Fruit fly (Drosophila melanogaster): ENCODE data around the gene Cyp309a2.

Cyp309a2 gene

dm6 chr2L:2572937-2573336, at the start of gene Cyp309a2:
Cyp309a2 (minus strand) TSS chr2L:2573037.
- TF ChIP-seq ttk (optimal IDR thresholded peaks at IDR 0.05) (no peak), h (optimal IDR thresholded peaks at IDR 0.05) (no peak), Sin3A (optimal IDR thresholded peaks at IDR 0.05) (no peak), psq (optimal IDR thresholded peaks at IDR 0.05) (no peak), Myc (optimal IDR thresholded peaks at IDR 0.05) (no peak), insv (optimal IDR thresholded peaks at IDR 0.05) (no peak)

DNA sequence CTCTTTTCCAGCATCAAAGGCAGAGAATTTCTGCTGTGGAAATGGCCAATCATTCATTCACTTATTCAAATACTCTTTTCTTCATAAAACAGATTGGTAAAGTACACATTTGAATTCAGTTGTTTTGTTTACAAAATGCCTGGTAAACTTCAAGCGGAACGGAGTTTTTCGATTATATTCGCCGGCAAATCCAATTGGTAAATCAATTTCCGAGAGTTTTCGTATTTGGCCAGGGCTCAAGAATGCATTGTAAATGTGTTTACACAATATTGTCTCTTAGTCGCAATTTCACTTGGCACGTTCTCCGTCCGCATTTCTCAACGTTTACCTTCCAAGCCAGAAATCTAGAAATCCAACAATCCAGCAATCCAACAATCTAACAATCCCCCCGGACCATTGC, 47.0 kb upstream of the Cyp309a2 start, which contains the start of gene CG43403:
Gene CG43403, plus strand, starts transcription at position 301 of the 400 bp plus-strand sequence.
- no peak for TF ChIP-seq Myc (optimal IDR thresholded peaks at IDR 0.05)
- TF ChIP-seq h (optimal IDR thresholded peaks at IDR 0.05) = no peak
- no peak for TF ChIP-seq ttk (optimal IDR thresholded peaks at IDR 0.05)
- no peak for TF ChIP-seq insv (optimal IDR thresholded peaks at IDR 0.05)
- no peak for TF ChIP-seq Sin3A (optimal IDR thresholded peaks at IDR 0.05)
- no peak for TF ChIP-seq psq (optimal IDR thresholded peaks at IDR 0.05)

DNA sequence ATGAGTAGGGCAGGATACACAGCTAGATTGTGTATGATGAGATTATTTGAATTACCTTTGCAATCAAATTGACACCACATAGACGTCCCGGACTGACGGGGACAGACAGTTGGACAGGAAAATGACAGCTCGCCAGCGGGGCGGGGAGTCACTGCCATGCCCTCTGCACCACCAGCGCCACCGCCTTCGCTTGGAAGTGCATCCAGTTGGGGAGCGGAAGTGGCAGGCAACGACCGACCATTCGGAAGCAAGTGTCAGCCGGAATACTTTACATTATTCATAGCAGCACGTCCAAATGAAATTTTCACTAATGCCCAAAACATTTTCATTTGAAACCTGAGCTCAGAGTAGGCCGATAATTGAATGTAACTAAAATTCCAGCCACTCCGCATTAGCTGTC, 36.9 kb upstream of the Cyp309a2 start, which contains the start of gene CG15395:
Gene CG15395, plus strand, starts transcription at position 301 of the 400 bp plus-strand sequence.
- TF ChIP-seq ttk (optimal IDR thresholded peaks at IDR 0.05) (no peak), psq (optimal IDR thresholded peaks at IDR 0.05) (no peak), Myc (optimal IDR thresholded peaks at IDR 0.05) (no peak), h (optimal IDR thresholded peaks at IDR 0.05) (no peak), Sin3A (optimal IDR thresholded peaks at IDR 0.05) (no peak), insv (optimal IDR thresholded peaks at IDR 0.05) (no peak)

DNA sequence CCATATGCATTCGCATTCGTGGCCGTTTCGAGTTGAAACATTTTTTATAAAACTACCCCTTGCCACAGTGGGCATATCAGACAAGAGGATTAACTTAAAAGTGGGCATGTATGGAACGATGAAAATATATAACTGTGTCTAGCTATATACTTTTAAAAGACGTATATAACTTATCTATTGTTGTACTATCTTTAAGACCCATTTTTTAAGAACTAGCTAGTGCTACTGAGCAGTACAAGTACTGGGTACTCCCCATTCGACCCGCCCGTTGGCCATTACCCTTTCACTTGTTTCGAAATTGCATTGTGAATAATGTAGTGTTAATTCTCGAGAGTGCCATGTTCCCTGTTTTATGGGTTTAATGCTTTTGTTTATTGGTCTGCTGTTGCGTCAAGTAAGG, 33.9 kb upstream of the Cyp309a2 start:
- TF ChIP-seq h (optimal IDR thresholded peaks at IDR 0.05) (no peak), ttk (optimal IDR thresholded peaks at IDR 0.05) (no peak), insv (optimal IDR thresholded peaks at IDR 0.05) (no peak), Sin3A (optimal IDR thresholded peaks at IDR 0.05) (no peak), psq (optimal IDR thresholded peaks at IDR 0.05) (no peak), Myc (optimal IDR thresholded peaks at IDR 0.05) (no peak)

- TF ChIP-seq ttk (optimal IDR thresholded peaks at IDR 0.05) (no peak), Sin3A (optimal IDR thresholded peaks at IDR 0.05) (no peak), Myc (optimal IDR thresholded peaks at IDR 0.05) (no peak), insv (optimal IDR thresholded peaks at IDR 0.05) (no peak), psq (optimal IDR thresholded peaks at IDR 0.05) (no peak), h (optimal IDR thresholded peaks at IDR 0.05) (no peak)
Measured at dm6 chr2L:2591569-2591968, 18.7 kb upstream of the Cyp309a2 start, which contains the start of gene CG15394. CG15394 (plus strand) TSS chr2L:2591869.

DNA sequence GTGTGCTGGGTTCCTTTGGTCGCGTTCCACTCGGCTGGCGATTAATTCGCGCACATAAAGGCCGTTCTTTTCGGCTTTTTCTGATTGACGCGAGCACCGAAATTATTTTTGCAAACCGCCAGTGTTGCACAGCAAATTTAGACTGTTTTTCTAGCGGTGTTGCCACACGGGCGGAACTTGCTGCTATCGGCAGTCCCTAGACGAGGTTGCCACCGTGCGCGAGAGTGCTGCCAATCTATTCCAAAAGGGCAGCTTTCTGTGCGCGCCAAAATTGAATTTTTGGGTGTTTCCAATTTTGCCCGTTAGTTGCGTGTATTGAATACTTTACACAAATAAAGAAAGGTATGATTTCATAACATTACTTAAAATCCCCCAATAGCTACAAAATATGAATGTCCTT, 12.4 kb upstream of the Cyp309a2 start, which contains the start of gene Drp1:
Gene Drp1, minus strand, starts transcription at position 146 of the 400 bp plus-strand sequence.
- TF ChIP-seq Myc (optimal IDR thresholded peaks at IDR 0.05) = no peak
- no peak for TF ChIP-seq insv (optimal IDR thresholded peaks at IDR 0.05)
- TF ChIP-seq psq (optimal IDR thresholded peaks at IDR 0.05) = no peak
- TF ChIP-seq Sin3A (optimal IDR thresholded peaks at IDR 0.05) = no peak
- no peak for TF ChIP-seq h (optimal IDR thresholded peaks at IDR 0.05)
- no peak for TF ChIP-seq ttk (optimal IDR thresholded peaks at IDR 0.05)

DNA sequence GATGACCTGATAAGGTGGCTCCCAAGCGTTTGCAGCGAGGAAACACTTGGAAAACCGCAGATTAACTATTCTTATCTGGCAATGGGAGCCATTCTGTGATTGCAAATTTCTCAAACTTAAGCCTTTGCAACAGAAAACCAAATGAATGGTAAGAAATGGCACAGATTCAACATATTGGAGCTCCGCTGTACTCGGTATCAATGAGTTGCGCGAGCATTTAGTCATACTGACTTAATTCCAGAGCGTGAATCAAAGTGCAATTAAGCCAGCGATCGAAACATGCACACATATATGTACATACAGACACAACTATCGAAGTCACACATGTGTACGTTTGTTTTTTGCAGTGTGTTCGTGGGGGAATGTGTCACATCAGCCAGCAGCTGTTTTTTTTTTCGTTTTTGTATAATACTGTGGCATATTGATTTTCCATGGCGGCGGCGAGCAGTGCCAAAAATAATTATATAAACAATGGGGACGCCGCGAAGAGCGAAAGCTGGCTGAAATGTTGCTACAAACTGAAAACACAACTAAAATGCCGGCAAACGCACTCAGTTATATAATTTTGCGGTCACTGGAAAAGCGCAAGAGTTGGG, 11.7 kb upstream of the Cyp309a2 start:
- TF ChIP-seq psq (optimal IDR thresholded peaks at IDR 0.05) = no peak
- TF ChIP-seq h (optimal IDR thresholded peaks at IDR 0.05) = no peak
- TF ChIP-seq ttk (optimal IDR thresholded peaks at IDR 0.05) = no peak
- TF ChIP-seq insv (optimal IDR thresholded peaks at IDR 0.05) = no peak
- no peak for TF ChIP-seq Sin3A (optimal IDR thresholded peaks at IDR 0.05)
- TF ChIP-seq Myc (optimal IDR thresholded peaks at IDR 0.05) = no peak

- no peak for TF ChIP-seq ttk (optimal IDR thresholded peaks at IDR 0.05)
- TF ChIP-seq Myc (optimal IDR thresholded peaks at IDR 0.05) = no peak
- TF ChIP-seq Sin3A (optimal IDR thresholded peaks at IDR 0.05) = no peak
- no peak for TF ChIP-seq h (optimal IDR thresholded peaks at IDR 0.05)
- no peak for TF ChIP-seq psq (optimal IDR thresholded peaks at IDR 0.05)
- TF ChIP-seq insv (optimal IDR thresholded peaks at IDR 0.05) = no peak
Measured at dm6 chr2L:2579669-2580351, 7.0 kb upstream of the Cyp309a2 start, which contains the start of the genes ND-B17.2 and Arpc5. ND-B17.2 (minus strand) TSS chr2L:2580172. Arpc5 (plus strand) TSS chr2L:2580292.

DNA sequence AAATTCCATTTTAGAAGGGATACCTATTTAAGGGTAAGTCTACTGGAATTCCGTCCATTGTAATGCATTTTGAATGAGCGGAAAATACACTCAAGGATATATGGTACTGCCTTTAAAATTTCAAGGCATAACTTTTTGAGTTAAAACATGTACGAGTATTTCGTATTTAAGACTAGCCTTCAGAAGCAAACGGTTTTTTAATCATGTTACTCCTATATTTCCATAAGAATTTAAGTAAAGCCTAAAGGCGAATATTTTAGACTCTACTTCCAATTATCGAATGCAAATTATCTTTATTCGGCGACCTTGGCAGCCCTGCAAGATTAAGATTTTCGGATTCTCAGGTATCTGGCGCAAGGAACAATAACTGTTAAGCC, 4.5 kb upstream of the Cyp309a2 start, which contains the start of gene Elba2:
Gene Elba2, plus strand, starts transcription at position 327 of the 377 bp plus-strand sequence.
- TF ChIP-seq psq (optimal IDR thresholded peaks at IDR 0.05) (no peak), Sin3A (optimal IDR thresholded peaks at IDR 0.05) (no peak), h (optimal IDR thresholded peaks at IDR 0.05) (no peak), insv (optimal IDR thresholded peaks at IDR 0.05) (no peak), ttk (optimal IDR thresholded peaks at IDR 0.05) (no peak), Myc (optimal IDR thresholded peaks at IDR 0.05) (no peak)

- TF ChIP-seq Myc (optimal IDR thresholded peaks at IDR 0.05) (no peak), psq (optimal IDR thresholded peaks at IDR 0.05) (no peak), h (optimal IDR thresholded peaks at IDR 0.05) (no peak), Sin3A (optimal IDR thresholded peaks at IDR 0.05) (no peak), insv (optimal IDR thresholded peaks at IDR 0.05) (no peak), ttk (optimal IDR thresholded peaks at IDR 0.05) (no peak)
Measured at dm6 chr2L:2576565-2577360, 3.9 kb upstream of the Cyp309a2 start, which contains the start of gene insv. insv (minus strand) TSS chr2L:2576997.

DNA sequence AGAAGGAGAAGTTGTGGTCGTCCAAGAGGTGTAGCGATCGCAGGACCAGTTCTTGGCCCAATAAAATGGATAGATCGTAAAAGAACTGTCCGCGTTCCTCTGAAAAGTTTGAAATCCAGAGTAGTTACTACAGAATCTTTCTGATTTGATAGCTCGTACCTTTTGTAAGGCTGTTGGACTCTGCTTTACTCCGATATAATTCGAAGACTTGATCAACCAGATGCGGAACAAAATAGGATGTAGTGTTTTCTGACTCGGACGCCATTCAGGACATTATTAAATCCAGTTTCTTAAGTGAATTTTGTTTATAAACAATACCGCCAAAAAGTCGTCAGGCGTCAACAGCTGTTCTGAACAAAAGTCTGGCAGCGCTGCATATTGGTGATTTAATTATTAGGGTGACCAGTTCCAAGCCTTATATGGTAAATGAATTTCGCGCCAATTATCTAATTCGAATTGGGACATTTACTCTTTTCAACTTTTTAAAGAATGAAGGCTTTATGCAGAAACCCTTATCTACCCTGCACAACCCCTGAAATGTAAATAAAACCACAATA, 2.0 kb upstream of the Cyp309a2 start, which contains the start of the genes Rad1 and Sws1:
Gene Rad1, minus strand, starts transcription at position 336 of the 557 bp plus-strand sequence.
Gene Sws1, minus strand, starts transcription at position 336 of the 557 bp plus-strand sequence.
- TF ChIP-seq ttk (optimal IDR thresholded peaks at IDR 0.05) (no peak), Sin3A (optimal IDR thresholded peaks at IDR 0.05) (no peak), psq (optimal IDR thresholded peaks at IDR 0.05) (no peak), Myc (optimal IDR thresholded peaks at IDR 0.05) (no peak), insv (optimal IDR thresholded peaks at IDR 0.05) (no peak), h (optimal IDR thresholded peaks at IDR 0.05) (no peak)

Measured in Kc167 (cell line).